Fruit fly (Drosophila melanogaster): ENCODE data around the gene Btnd.

Gene Btnd

DNA sequence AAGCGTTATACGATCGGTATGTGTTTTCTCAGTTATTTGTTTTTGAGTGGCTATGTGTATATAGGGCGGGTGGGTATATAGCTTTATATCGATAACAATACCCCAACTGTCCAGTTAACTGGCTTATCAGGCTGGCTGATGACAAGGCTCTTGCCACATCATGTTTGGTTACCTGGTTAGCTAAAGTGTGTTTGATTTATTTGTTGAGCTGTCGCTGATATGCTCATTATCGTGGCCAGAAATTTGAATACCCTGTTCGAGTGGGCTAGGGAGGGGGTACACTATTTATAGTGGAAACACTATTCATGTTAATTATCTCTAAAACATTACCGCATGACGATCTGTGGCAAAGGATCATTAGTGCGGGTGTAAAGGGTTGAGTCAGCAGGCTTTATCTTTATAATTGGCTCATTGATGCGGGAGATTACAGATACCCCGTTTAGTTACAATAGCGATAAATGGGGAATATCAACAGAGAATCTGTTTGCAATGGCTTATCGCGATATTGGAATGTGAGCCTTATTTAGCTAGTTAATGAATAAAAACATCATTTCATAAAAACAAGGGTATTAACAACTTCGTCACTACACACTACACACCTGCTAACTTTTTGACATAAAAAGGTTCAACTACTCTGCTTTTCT is 33.9 kb upstream of the Btnd start:
- TF ChIP-seq CG15710 (tag; optimal IDR thresholded peaks at IDR 0.05) (no peak), Pif1A (GFP tag; optimal IDR thresholded peaks at IDR 0.05) (no peak), CG34367 (tag; optimal IDR thresholded peaks at IDR 0.05) (no peak), CG13204 (GFP tag; optimal IDR thresholded peaks at IDR 0.05) (no peak), D1 (tag; optimal IDR thresholded peaks at IDR 0.05) (no peak)

DNA sequence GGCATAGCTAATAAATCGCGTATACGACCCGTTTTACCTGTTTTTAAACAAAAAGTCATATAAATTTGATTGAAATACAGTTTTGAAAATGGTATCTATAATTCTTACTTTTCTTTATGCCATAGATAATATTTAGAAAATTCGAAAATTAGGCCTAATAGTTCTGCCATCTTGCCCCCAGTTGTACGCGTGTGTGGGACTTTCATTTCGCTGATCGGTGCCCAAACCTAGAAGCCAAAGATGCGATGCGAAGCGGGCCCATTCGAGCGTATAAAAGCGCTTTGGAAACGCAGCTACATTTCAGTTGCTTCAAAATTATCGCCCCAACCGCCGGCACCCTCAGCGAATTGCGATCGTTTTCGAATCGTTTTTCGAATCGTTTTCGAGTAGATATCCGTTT is 17.9 kb upstream of the Btnd start, which contains the start of gene CG14445:
Gene CG14445 (plus strand): TSS at position 301 of the 400 bp plus-strand sequence.
- TF ChIP-seq CG4496 (GFP tag; IDR thresholded peaks at IDR 0.05) (no peak), CG15710 (tag; optimal IDR thresholded peaks at IDR 0.05) (no peak), CG32121 (GFP tag; IDR thresholded peaks at IDR 0.05) (no peak), Ets98B (GFP tag; IDR thresholded peaks at IDR 0.05) (no peak), CG8301 (tag; optimal IDR thresholded peaks at IDR 0.05) (no peak), Snoo (tag; optimal IDR thresholded peaks at IDR 0.05) (no peak), Pif1B (GFP tag; optimal IDR thresholded peaks at IDR 0.05) (no peak), CG13204 (GFP tag; optimal IDR thresholded peaks at IDR 0.05) (no peak), CG10348 (GFP tag; IDR thresholded peaks at IDR 0.05) (no peak), CG9948 (tag; optimal IDR thresholded peaks at IDR 0.05) (no peak), CG34367 (tag; optimal IDR thresholded peaks at IDR 0.05) (no peak)

dm6 chrX:6231764-6232163 is 12.6 kb upstream of the Btnd start:
- TF ChIP-seq CG8301 (tag; optimal IDR thresholded peaks at IDR 0.05) (no peak), Pif1A (GFP tag; optimal IDR thresholded peaks at IDR 0.05) (no peak), CG17806 (tag; optimal IDR thresholded peaks at IDR 0.05) (no peak), CG4496 (GFP tag; IDR thresholded peaks at IDR 0.05) (no peak), CG14655 (GFP tag; optimal IDR thresholded peaks at IDR 0.05) (no peak), gl (tag; optimal IDR thresholded peaks at IDR 0.05) (no peak), EcR (GFP tag; optimal IDR thresholded peaks at IDR 0.05) (no peak), CG8159 (tag; optimal IDR thresholded peaks at IDR 0.05) (no peak), fd96Ca (GFP tag; IDR thresholded peaks at IDR 0.05) (no peak), rn (GFP tag; IDR thresholded peaks at IDR 0.05) (no peak), CG10348 (GFP tag; IDR thresholded peaks at IDR 0.05) (no peak)

dm6 chrX:6225472-6226049 is 6.4 kb upstream of the Btnd start, which contains the start of gene dtn:
Gene dtn (plus strand): TSS chrX:6225647.
- TF ChIP-seq CG17806 (tag; optimal IDR thresholded peaks at IDR 0.05) (no peak), CG15710 (tag; optimal IDR thresholded peaks at IDR 0.05) (no peak), CG12605 (GFP tag; IDR thresholded peaks at IDR 0.05) (no peak)

- peak; percentile 66 for TF ChIP-seq CG17806 (tag; optimal IDR thresholded peaks at IDR 0.05)
- peak; percentile 84 for TF ChIP-seq Pif1A (GFP tag; optimal IDR thresholded peaks at IDR 0.05)
- peak; percentile 75 for TF ChIP-seq CG34367 (tag; optimal IDR thresholded peaks at IDR 0.05)
- TF ChIP-seq EcR (GFP tag; optimal IDR thresholded peaks at IDR 0.05), result peak; percentile 94
- peak; percentile 81 for TF ChIP-seq CG8159 (tag; optimal IDR thresholded peaks at IDR 0.05)
- no peak for TF ChIP-seq D1 (tag; optimal IDR thresholded peaks at IDR 0.05)
- TF ChIP-seq CG4496 (GFP tag; IDR thresholded peaks at IDR 0.05), result peak; percentile 94
- peak; percentile 96 for TF ChIP-seq fd96Ca (GFP tag; IDR thresholded peaks at IDR 0.05)
- TF ChIP-seq Ets98B (GFP tag; IDR thresholded peaks at IDR 0.05), result peak; percentile 91
- peak; percentile 80 for TF ChIP-seq CG10348 (GFP tag; IDR thresholded peaks at IDR 0.05)
- peak; percentile 82 for TF ChIP-seq CG8301 (tag; optimal IDR thresholded peaks at IDR 0.05)
- TF ChIP-seq CG15710 (tag; optimal IDR thresholded peaks at IDR 0.05), result peak; percentile 86
- TF ChIP-seq gl (tag; optimal IDR thresholded peaks at IDR 0.05), result peak; percentile 66
- no peak for TF ChIP-seq CG13204 (GFP tag; optimal IDR thresholded peaks at IDR 0.05)
- peak; percentile 87 for TF ChIP-seq CG14655 (GFP tag; optimal IDR thresholded peaks at IDR 0.05)
- peak; percentile 95 for TF ChIP-seq CG32121 (GFP tag; IDR thresholded peaks at IDR 0.05)
- TF ChIP-seq rn (GFP tag; IDR thresholded peaks at IDR 0.05), result peak; percentile 78
- TF ChIP-seq CG9948 (tag; optimal IDR thresholded peaks at IDR 0.05), result peak; percentile 82
- peak; percentile 76 for TF ChIP-seq CG12605 (GFP tag; IDR thresholded peaks at IDR 0.05)
- TF ChIP-seq Pif1B (GFP tag; optimal IDR thresholded peaks at IDR 0.05), result peak; percentile 87
- TF ChIP-seq Snoo (tag; optimal IDR thresholded peaks at IDR 0.05), result peak; percentile 85
Observed at dm6 chrX:6224225-6225190, 5.4 kb upstream of the Btnd start, which contains the start of gene sqh. Gene sqh (minus strand): TSS chrX:6225140.

DNA sequence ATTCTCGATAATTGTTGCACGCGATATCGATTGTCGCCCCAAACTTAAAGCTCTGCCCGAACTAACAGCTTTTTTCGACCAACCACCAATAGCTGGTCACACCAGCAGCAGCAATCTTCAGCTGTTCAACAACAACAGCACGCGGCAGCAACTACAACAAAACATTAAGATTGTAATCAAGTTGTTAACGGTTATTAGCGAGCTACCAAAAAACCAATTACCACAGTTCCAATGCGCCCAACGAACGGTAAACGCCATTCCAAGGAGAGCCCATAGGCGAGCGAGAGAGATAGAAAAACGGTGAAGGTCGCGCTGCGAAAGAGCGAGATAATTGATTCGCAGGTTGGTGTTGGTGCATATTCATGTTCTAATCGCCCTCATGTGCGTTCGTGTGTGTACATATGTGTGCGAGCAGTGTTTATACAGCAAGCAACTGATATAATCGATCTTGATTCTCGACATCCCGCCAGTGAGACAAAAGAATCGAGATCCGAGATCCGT is 768 bp upstream of the Btnd start, which contains the start of gene Efr:
Gene Efr (plus strand): TSS at position 113 of the 501 bp plus-strand sequence.
- TF ChIP-seq EcR (GFP tag; optimal IDR thresholded peaks at IDR 0.05) (peak; percentile 41), CG4496 (GFP tag; IDR thresholded peaks at IDR 0.05) (0 out of 3 replicates have a peak, but pooled peaks have one; percentile 30), rn (GFP tag; IDR thresholded peaks at IDR 0.05) (no peak)

Data from whole organism, pupa.